Worm (Caenorhabditis elegans) whole organism, L4 larva: ENCODE results near the gene F08F8.11.

Source experiments
- D1046.2 ChIP-seq: fragments of 200-800 bp; sonication (Bioruptor generic); IDR thresholded peaks from 2 replicates; pipeline ENCODE4 v1.3.6; 2022; ENCODE audit warnings: missing genetic modification characterization, missing compliant biosample characterization
- F37D6.2 ChIP-seq: sonication (generic microtip); optimal IDR thresholded peaks from 2 replicates; lab custom pipeline; 2016; ENCODE audit warnings: mild to moderate bottlenecking, missing genetic modification characterization, missing compliant biosample characterization
- ama-1 ChIP-seq: fragments of 150-350 bp; optimal IDR thresholded peaks from 2 replicates; lab custom pipeline; 2014; ENCODE audit warnings: inconsistent platforms, mixed read lengths
- arid-1 ChIP-seq: fragments of 200-800 bp; sonication (Bioruptor generic); conservative IDR thresholded peaks from 2 replicates; pipeline ENCODE4 v1.3.6; 2022; ENCODE audit warnings: missing genetic modification reagents, missing genetic modification characterization, missing compliant biosample characterization
- ceh-20 ChIP-seq: fragments of 200-800 bp; sonication (Bioruptor generic); IDR thresholded peaks from 2 replicates; pipeline ENCODE4 v1.3.6; 2022; ENCODE audit warnings: missing genetic modification reagents, missing genetic modification characterization, missing compliant biosample characterization
- ceh-28 ChIP-seq: fragments of 150-350 bp; optimal IDR thresholded peaks from 2 replicates; lab custom pipeline; 2014; ENCODE audit warnings: missing biosample characterization, missing genetic modification reagents, missing genetic modification characterization
- ceh-82 ChIP-seq: sonication (generic microtip); optimal IDR thresholded peaks from 2 replicates; lab custom pipeline; 2017; ENCODE audit warnings: missing biosample characterization, missing genetic modification characterization
- ces-1 ChIP-seq: fragments of 150-350 bp; sonication (generic microtip); optimal IDR thresholded peaks from 4 replicates; lab custom pipeline; 2014; ENCODE audit warnings: missing biosample characterization, missing genetic modification reagents, missing genetic modification characterization
- daf-8 ChIP-seq: fragments of 200-800 bp; sonication (Bioruptor generic); IDR thresholded peaks from 2 replicates; pipeline ENCODE4 v1.3.6; 2022; ENCODE audit warnings: missing genetic modification characterization, missing compliant biosample characterization
- fkh-10 ChIP-seq: fragments of 150-350 bp; optimal IDR thresholded peaks from 2 replicates; lab custom pipeline; 2014; ENCODE audit warnings: missing biosample characterization, missing genetic modification reagents, missing genetic modification characterization
- lin-1 ChIP-seq: fragments of 200-800 bp; sonication (Bioruptor generic); IDR thresholded peaks from 2 replicates; pipeline ENCODE4 v1.3.6; 2022; ENCODE audit warnings: missing genetic modification reagents, missing genetic modification characterization, missing compliant biosample characterization
- lin-29 ChIP-seq: fragments of 200-800 bp; sonication (Bioruptor generic); IDR thresholded peaks from 2 replicates; pipeline ENCODE4 v1.3.6; 2022; ENCODE audit warnings: missing genetic modification reagents, missing genetic modification characterization, missing compliant biosample characterization
- lin-39 ChIP-seq: fragments of 150-350 bp; optimal IDR thresholded peaks from 2 replicates; lab custom pipeline; 2014; ENCODE audit warnings: missing biosample characterization, missing genetic modification reagents, missing genetic modification characterization
- madf-5 ChIP-seq, 2 experiments: fragments of 200-800 bp; sonication (Bioruptor generic); IDR thresholded peaks; 2 replicates each; pipeline ENCODE4 v1.3.6; 2022; ENCODE audit warnings: missing compliant biosample characterization in 2 of 2, missing genetic modification characterization in 2 of 2
- mdl-1 ChIP-seq, 2 experiments: fragments of 150-350 bp in 1 of 2; sonication (generic microtip) in 1 of 2; optimal IDR thresholded peaks; 2 replicates each; lab custom pipeline; 2014 to 2017; ENCODE audit warnings: missing biosample characterization in 2 of 2, missing genetic modification characterization in 2 of 2
- mxl-3 ChIP-seq: fragments of 200-800 bp; sonication (Bioruptor generic); optimal IDR thresholded peaks from 2 replicates; lab custom pipeline; 2018; ENCODE audit warnings: mild to moderate bottlenecking, missing genetic modification characterization, missing compliant biosample characterization
- nhr-102 ChIP-seq: sonication (generic microtip); optimal IDR thresholded peaks from 2 replicates; lab custom pipeline; 2016; ENCODE audit warnings: mild to moderate bottlenecking, missing genetic modification characterization, moderate library complexity, missing compliant biosample characterization
- nhr-28 ChIP-seq: fragments of 150-350 bp; optimal IDR thresholded peaks from 2 replicates; lab custom pipeline; 2014; ENCODE audit warnings: missing biosample characterization, missing genetic modification characterization
- nhr-48 ChIP-seq: sonication (generic microtip); optimal IDR thresholded peaks from 2 replicates; lab custom pipeline; 2016; ENCODE audit warnings: mild to moderate bottlenecking, missing genetic modification characterization, missing compliant biosample characterization
- nhr-6 ChIP-seq: fragments of 150-350 bp; optimal IDR thresholded peaks from 2 replicates; lab custom pipeline; 2014; ENCODE audit warnings: missing biosample characterization, missing genetic modification characterization
- nhr-77 ChIP-seq: fragments of 150-350 bp; optimal IDR thresholded peaks from 2 replicates; lab custom pipeline; 2014; ENCODE audit warnings: missing biosample characterization, missing genetic modification characterization
- php-3 ChIP-seq: fragments of 200-800 bp; sonication (Bioruptor generic); IDR thresholded peaks from 2 replicates; pipeline ENCODE4 v1.3.6; 2022; ENCODE audit warnings: missing genetic modification reagents, missing genetic modification characterization, missing compliant biosample characterization
- set-16 ChIP-seq: fragments of 200-800 bp; sonication (Bioruptor generic); IDR thresholded peaks from 2 replicates; pipeline ENCODE4 v1.3.6; 2022; ENCODE audit warnings: missing genetic modification reagents, missing genetic modification characterization, missing compliant biosample characterization
- snpc-4 ChIP-seq: fragments of 150-350 bp; optimal IDR thresholded peaks from 2 replicates; lab custom pipeline; 2014; ENCODE audit warnings: missing biosample characterization, missing genetic modification characterization
- spr-3 ChIP-seq: fragments of 200-800 bp; sonication (Bioruptor generic); optimal IDR thresholded peaks from 2 replicates; lab custom pipeline; 2018; ENCODE audit warnings: mild to moderate bottlenecking, missing genetic modification characterization, missing compliant biosample characterization
- unc-62 ChIP-seq, 3 experiments: fragments of 150-350 bp in 1 of 3; sonication (generic microtip); optimal IDR thresholded peaks in 2 of 3; peaks in 1 of 3; 1 replicate in 1 of 3; 2 replicates in 2 of 3; lab custom pipeline; 2014 to 2017; ENCODE audit warnings: missing biosample characterization in 3 of 3, missing genetic modification characterization in 3 of 3, missing genetic modification reagents in 3 of 3, missing genotype in 1 of 3

The F08F8.11 gene

ce11 chrIII:7387359-7387758, 21.7 kb downstream of the F08F8.11 start (continued):
- no peak for TF ChIP-seq spr-3 (GFP tag; lab: Kevin White, UChicago)
- TF ChIP-seq ces-1 (GFP tag; lab: Kevin White, UChicago) = no peak
- TF ChIP-seq ceh-82 (tag; lab: Kevin White, UChicago) = no peak
- TF ChIP-seq madf-5 (GFP tag; IDR thresholded peaks at IDR 0.05; lab: Robert Waterston, UW) = 0 out of 4 replicates have a peak, but pooled peaks of 1 of the 2 experiments have one; percentile 41
- no peak for TF ChIP-seq D1046.2
- TF ChIP-seq ceh-28 (tag; lab: Kevin White, UChicago) = no peak
- TF ChIP-seq nhr-48 = peak; percentile 18
- peak; percentile 44 for TF ChIP-seq nhr-28
- TF ChIP-seq, all 104 proteins: peak for 39

DNA sequence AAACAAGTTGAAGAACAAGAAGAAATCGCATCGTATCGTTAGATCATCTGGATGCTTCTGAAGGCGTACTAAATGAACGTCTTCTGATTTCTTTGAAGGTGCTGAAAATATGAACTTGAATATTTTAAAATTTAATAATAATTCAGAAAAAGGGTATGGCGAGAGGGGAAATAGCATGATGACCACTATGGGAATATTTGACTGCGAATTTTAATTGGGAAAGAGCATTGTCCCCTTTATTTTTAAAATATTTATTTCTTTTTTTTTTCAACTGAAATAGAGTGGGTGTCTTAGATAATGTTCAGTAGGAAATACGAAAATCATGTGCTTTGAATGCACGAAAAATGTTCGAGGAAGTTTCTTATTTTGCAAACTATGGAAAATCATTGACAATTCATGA, 29.7 kb downstream of the F08F8.11 start, which contains the start of gene lgc-50:
Gene lgc-50, minus strand, starts transcription at position 101 of the 400 bp plus-strand sequence.
- TF ChIP-seq mdl-1 (tag; optimal IDR thresholded peaks at IDR 0.05; lab: Kevin White, UChicago) (no peak), snpc-4 (tag; lab: Kevin White, UChicago) (no peak), nhr-102 (no peak), F37D6.2 (no peak), mxl-3 (no peak)

DNA sequence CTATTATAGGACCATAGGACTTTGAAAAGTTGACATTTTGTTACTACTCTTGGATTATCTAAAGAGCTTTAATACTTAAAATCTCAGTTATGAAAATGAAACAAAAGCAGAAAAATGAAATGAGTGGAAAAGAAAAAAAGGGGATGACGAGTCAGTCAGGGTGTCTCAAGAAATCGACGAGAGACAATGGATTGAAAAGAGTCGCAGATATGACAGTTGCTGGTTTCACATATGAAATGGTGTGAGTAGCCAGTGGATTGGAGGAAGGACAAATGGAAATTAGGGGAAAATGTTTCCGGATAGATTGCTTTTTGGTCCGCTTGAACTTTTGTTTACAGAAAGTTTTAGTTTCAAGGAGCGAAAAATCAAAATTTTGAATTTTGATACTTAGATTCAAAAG, 31.5 kb downstream of the F08F8.11 start:
- TF ChIP-seq unc-62 (GFP tag; optimal IDR thresholded peaks at IDR 0.05 in 1 of 2; lab: Kevin White, UChicago) (peak in 1 of 2 experiments; percentile 89), unc-62 (tag; optimal IDR thresholded peaks at IDR 0.05; lab: Kevin White, UChicago) (no peak), daf-8 (GFP tag; lab: Robert Waterston, UW) (no peak), set-16 (GFP tag; lab: Robert Waterston, UW) (no peak), php-3 (GFP tag; lab: Robert Waterston, UW) (no peak), ama-1 (no peak)

DNA sequence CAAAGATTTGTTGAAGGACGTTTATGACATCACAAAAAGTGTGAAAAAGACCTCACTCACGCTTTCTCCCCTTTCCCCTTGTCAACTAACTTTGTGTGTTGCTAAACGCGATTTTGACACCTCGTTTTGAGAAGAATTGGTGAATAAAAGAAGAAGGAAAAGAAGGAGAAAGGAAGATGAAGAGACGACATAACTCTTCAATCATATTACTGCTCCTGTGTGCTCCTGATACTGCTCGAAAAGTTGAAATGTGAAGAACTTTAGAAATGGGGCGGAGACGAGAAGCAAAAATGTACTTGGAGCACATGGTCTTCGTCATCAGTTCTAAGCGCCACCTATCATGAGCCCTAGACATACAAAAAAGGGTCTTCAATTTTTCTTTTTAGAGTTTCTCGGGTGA, 33.3 kb downstream of the F08F8.11 start:
- TF ChIP-seq ceh-20 (GFP tag; lab: Robert Waterston, UW) (no peak), lin-29 (GFP tag; lab: Robert Waterston, UW) (no peak), fkh-10 (GFP tag; lab: Kevin White, UChicago) (peak; percentile 48), lin-1 (GFP tag; lab: Robert Waterston, UW) (no peak), arid-1 (GFP tag; lab: Robert Waterston, UW) (no peak), nhr-6 (no peak), nhr-77 (tag; lab: Kevin White, UChicago) (no peak), lin-39 (tag; lab: Kevin White, UChicago) (no peak), set-16 (GFP tag; lab: Robert Waterston, UW) (no peak)
